Worm (Caenorhabditis elegans): Measurements from ENCODE around the gene acs-1.

ce11 chrV:6522879-6523497 lies 1.8 kb upstream of the acs-1 start:
- TF ChIP-seq unc-130 (GFP tag; optimal IDR thresholded peaks at IDR 0.05): no peak
- TF ChIP-seq tlf-1 (GFP tag; optimal IDR thresholded peaks at IDR 0.05): no peak
- TF ChIP-seq snpc-4 (GFP tag; optimal IDR thresholded peaks at IDR 0.05): no peak
- TF ChIP-seq snpc-4 (tag; optimal IDR thresholded peaks at IDR 0.05): no peak

Data from whole organism, young adult.